Worm (Caenorhabditis elegans): ENCODE measurements around the gene tag-340.

Gene tag-340

ce11 chrIII:4878281-4878680 is 22.0 kb upstream of the tag-340 start, which contains the start of the genes tost-1 and arx-6:
Gene tost-1 (minus strand): TSS chrIII:4878311.
Gene arx-6 (plus strand): TSS chrIII:4878658.
- no peak for TF ChIP-seq jun-1 (tag; optimal IDR thresholded peaks at IDR 0.05)
- TF ChIP-seq mdl-1 (tag; optimal IDR thresholded peaks at IDR 0.05), result no peak
- TF ChIP-seq mdt-29 (GFP tag; IDR thresholded peaks at IDR 0.05), result no peak
- TF ChIP-seq attf-4 (tag; optimal IDR thresholded peaks at IDR 0.05), result no peak
- TF ChIP-seq tra-1 (GFP tag; IDR thresholded peaks at IDR 0.05), result no peak
- TF ChIP-seq dve-1 (tag; optimal IDR thresholded peaks at IDR 0.05; ENCODE audit: insufficient read depth), result no peak
- TF ChIP-seq zip-2 (tag; optimal IDR thresholded peaks at IDR 0.05), result no peak
- TF ChIP-seq ceh-82 (tag; optimal IDR thresholded peaks at IDR 0.05), result no peak
- TF ChIP-seq vab-7 (GFP tag; IDR thresholded peaks at IDR 0.05), result no peak
- TF ChIP-seq nhr-6 (tag; optimal IDR thresholded peaks at IDR 0.05), result no peak
- TF ChIP-seq daf-12 (tag; optimal IDR thresholded peaks at IDR 0.05), result no peak
- TF ChIP-seq skn-1 (tag; optimal IDR thresholded peaks at IDR 0.05), result no peak
- no peak for TF ChIP-seq ceh-44 (GFP tag; IDR thresholded peaks at IDR 0.05)
- TF ChIP-seq dpl-1 (GFP tag; optimal IDR thresholded peaks at IDR 0.05), result peak; percentile 84
- peak; percentile 93 for TF ChIP-seq lin-38 (GFP tag; IDR thresholded peaks at IDR 0.05)
- TF ChIP-seq fkh-10 (GFP tag; optimal IDR thresholded peaks at IDR 0.05), result peak; percentile 19
- no peak for TF ChIP-seq ceh-32 (tag; optimal IDR thresholded peaks at IDR 0.05; ENCODE audit: poor library complexity)
- peak in 1 of 2 experiments; percentile 69 for TF ChIP-seq lsy-2 (tag; optimal IDR thresholded peaks at IDR 0.05)
- TF ChIP-seq mes-2 (tag; optimal IDR thresholded peaks at IDR 0.05; ENCODE audit: poor library complexity, severe bottlenecking), result peak; percentile 81
- TF ChIP-seq sdz-12 (GFP tag; optimal IDR thresholded peaks at IDR 0.05), result no peak

DNA sequence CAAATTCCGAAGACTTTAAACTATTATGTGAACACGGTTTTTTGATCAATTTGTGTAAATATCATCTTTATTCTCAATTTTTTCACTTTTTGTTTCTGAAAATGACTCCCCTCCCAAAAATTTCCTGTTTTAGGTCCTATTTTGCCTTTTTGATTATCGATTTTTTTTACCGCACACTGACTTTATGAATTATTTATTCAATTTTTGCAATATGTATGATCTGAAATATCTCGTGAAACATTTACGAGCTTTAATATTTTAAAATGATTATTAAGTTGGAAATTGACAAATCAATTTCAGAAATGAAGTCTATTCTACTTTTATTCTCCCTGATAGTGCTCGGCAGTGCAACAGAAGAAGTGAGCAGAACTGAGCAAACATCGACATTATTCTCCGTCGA is 20.9 kb upstream of the tag-340 start, which contains the start of gene C35D10.1:
Gene C35D10.1 (plus strand): TSS at position 301 of the 400 bp plus-strand sequence.
- TF ChIP-seq rbr-2 (tag; optimal IDR thresholded peaks at IDR 0.05) (no peak), ceh-32 (tag; optimal IDR thresholded peaks at IDR 0.05; ENCODE audit: poor library complexity) (no peak), daf-12 (tag; optimal IDR thresholded peaks at IDR 0.05) (no peak), nhr-102 (tag; optimal IDR thresholded peaks at IDR 0.05) (no peak), lin-38 (GFP tag; IDR thresholded peaks at IDR 0.05) (peak; percentile 62), mdl-1 (tag; optimal IDR thresholded peaks at IDR 0.05) (no peak), mdt-29 (GFP tag; IDR thresholded peaks at IDR 0.05) (no peak), gei-8 (GFP tag; optimal IDR thresholded peaks at IDR 0.05) (no peak), pqm-1 (tag; optimal IDR thresholded peaks at IDR 0.05) (no peak), ama-1 (optimal IDR thresholded peaks at IDR 0.05) (no peak), F26F4.8 (GFP tag; conservative IDR thresholded peaks at IDR 0.05) (no peak), mep-1 (tag; optimal IDR thresholded peaks at IDR 0.05) (no peak), ceh-62 (tag; optimal IDR thresholded peaks at IDR 0.05) (no peak), aly-2 (tag; optimal IDR thresholded peaks at IDR 0.05) (no peak), ceh-28 (tag; optimal IDR thresholded peaks at IDR 0.05) (peak; percentile 38)

DNA sequence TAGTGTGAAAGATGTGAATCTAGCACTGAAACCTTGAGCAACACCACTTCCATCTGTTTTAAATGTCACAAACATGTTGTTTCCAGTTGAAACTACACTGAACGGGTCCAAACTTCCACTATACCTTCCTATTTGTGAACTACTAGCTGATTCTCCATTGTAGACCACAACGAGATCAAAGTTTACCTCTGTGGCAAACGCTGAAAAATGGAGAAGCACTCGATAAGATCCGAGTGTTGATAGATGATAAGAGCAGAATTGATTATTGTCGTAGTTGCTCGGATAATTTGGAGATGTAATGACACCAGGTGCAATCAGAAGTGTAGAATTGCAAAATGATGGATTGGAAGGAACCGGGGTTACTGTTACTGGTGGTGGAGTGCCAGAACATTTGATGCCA is 18.4 kb upstream of the tag-340 start:
- no peak for TF ChIP-seq dpl-1 (GFP tag; optimal IDR thresholded peaks at IDR 0.05)
- TF ChIP-seq hlh-11 (tag; optimal IDR thresholded peaks at IDR 0.05), result peak; percentile 12
- no peak for TF ChIP-seq daf-16 (GFP tag; optimal IDR thresholded peaks at IDR 0.05)
- TF ChIP-seq daf-16 (tag; optimal IDR thresholded peaks at IDR 0.05), result peak; percentile 22
- TF ChIP-seq pqm-1 (tag; optimal IDR thresholded peaks at IDR 0.05), result peak; percentile 38
- peak; percentile 11 for TF ChIP-seq nhr-28 (tag; optimal IDR thresholded peaks at IDR 0.05)
- 0 out of 2 replicates have a peak, but pooled peaks have one; percentile 17 for TF ChIP-seq dmd-6 (GFP tag; IDR thresholded peaks at IDR 0.05)

ce11 chrIII:4883429-4883828 is 16.9 kb upstream of the tag-340 start, which contains the start of gene clec-5:
Gene clec-5 (minus strand): TSS chrIII:4883606.
- peak; percentile 56 for TF ChIP-seq pqm-1 (tag; optimal IDR thresholded peaks at IDR 0.05)
- peak; percentile 13 for TF ChIP-seq dve-1 (tag; optimal IDR thresholded peaks at IDR 0.05; ENCODE audit: insufficient read depth)
- TF ChIP-seq nhr-11 (tag; optimal IDR thresholded peaks at IDR 0.05), result no peak
- no peak for TF ChIP-seq F26F4.8 (GFP tag; conservative IDR thresholded peaks at IDR 0.05)
- no peak for TF ChIP-seq hlh-30 (tag; optimal IDR thresholded peaks at IDR 0.05; ENCODE audit: insufficient read depth)
- TF ChIP-seq skn-1 (tag; optimal IDR thresholded peaks at IDR 0.05), result no peak
- no peak for TF ChIP-seq nhr-237 (tag; optimal IDR thresholded peaks at IDR 0.05)
- no peak for TF ChIP-seq daf-16 (GFP tag; optimal IDR thresholded peaks at IDR 0.05)
- peak; percentile 17 for TF ChIP-seq daf-16 (tag; optimal IDR thresholded peaks at IDR 0.05)
